Fruit fly (Drosophila melanogaster): Measurements from ENCODE around the gene Doc3.

DNA sequence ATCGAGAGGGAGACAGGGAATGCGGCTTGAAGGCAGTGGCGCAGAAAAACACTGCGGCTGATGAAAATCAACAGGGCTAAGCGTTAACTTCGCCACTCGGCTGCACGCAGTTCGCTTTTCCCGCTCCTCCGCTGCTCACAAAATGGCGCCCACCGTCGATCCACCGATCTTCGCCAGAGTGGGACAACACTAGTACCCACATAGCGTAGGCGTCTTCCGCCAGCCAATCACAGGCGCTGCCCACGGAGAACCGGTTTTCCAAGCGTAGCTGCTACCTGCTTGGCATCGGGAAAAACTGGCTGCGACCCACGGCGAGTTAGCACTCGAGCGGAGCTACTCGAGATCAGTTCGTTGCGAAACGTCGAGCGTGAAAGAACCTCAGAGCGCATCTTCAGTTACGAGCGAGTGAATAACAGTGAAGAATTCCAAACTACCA lies 36.1 kb downstream of the Doc3 start, which contains the start of gene Doc1:
- TF ChIP-seq gfzf (GFP tag; optimal IDR thresholded peaks at IDR 0.05), result no peak
- TF ChIP-seq Dbx (GFP tag; IDR thresholded peaks at IDR 0.05), result no peak
- TF ChIP-seq zfh1 (GFP tag; IDR thresholded peaks at IDR 0.05), result 0 out of 3 replicates have a peak, but pooled peaks have one; percentile 16
- TF ChIP-seq insv (GFP tag; optimal IDR thresholded peaks at IDR 0.05), result peak in 1 of 2 experiments; percentile 20
- TF ChIP-seq sob (GFP tag; IDR thresholded peaks at IDR 0.05), result no peak
- no peak for TF ChIP-seq CG6854 (GFP tag; optimal IDR thresholded peaks at IDR 0.05)

Data from whole organism, embryonic.